Fruit fly (Drosophila melanogaster) whole organism, embryonic: Measurements from ENCODE around the gene CG15160.

Source experiments
- Bteb2 ChIP-seq: fragments of 200-800 bp; sonication (Bioruptor generic); optimal IDR thresholded peaks from 2 replicates; lab custom pipeline; 2016; ENCODE audit warnings: missing biosample characterization, missing genetic modification characterization
- CG10543 ChIP-seq: fragments of 200-800 bp; sonication (Bioruptor generic); optimal IDR thresholded peaks from 3 replicates; lab custom pipeline; 2017; ENCODE audit warnings: missing biosample characterization, mild to moderate bottlenecking, missing genetic modification characterization, moderate library complexity
- CG11247 ChIP-seq: fragments of 200-800 bp; sonication (Bioruptor generic); IDR thresholded peaks from 2 replicates; pipeline ENCODE4 v1.3.6; 2022; ENCODE audit warnings: missing biosample characterization, missing genetic modification characterization
- CG11504 ChIP-seq: fragments of 200-800 bp; sonication (Bioruptor generic); optimal IDR thresholded peaks from 3 replicates; lab custom pipeline; 2019; ENCODE audit warnings: missing biosample characterization, mild to moderate bottlenecking, missing genetic modification characterization, moderate library complexity
- CG12104 ChIP-seq: fragments of 200-800 bp; sonication (Bioruptor generic); optimal IDR thresholded peaks from 3 replicates; lab custom pipeline; 2016; ENCODE audit warnings: missing biosample characterization, missing genetic modification characterization
- CG12391 ChIP-seq: fragments of 200-800 bp; sonication (Bioruptor generic); optimal IDR thresholded peaks from 3 replicates; lab custom pipeline; 2018; ENCODE audit warnings: missing biosample characterization, mild to moderate bottlenecking, missing genetic modification characterization, moderate library complexity
- CG14710 ChIP-seq: fragments of 200-800 bp; sonication (Bioruptor generic); optimal IDR thresholded peaks from 3 replicates; lab custom pipeline; 2019; ENCODE audit warnings: missing biosample characterization, mild to moderate bottlenecking, missing genetic modification characterization, moderate library complexity
- CG15269 ChIP-seq: fragments of 200-800 bp; sonication (Bioruptor generic); optimal IDR thresholded peaks from 2 replicates; lab custom pipeline; 2018; ENCODE audit warnings: missing biosample characterization, mild to moderate bottlenecking, missing genetic modification characterization, moderate library complexity
- CG15514 ChIP-seq: fragments of 200-800 bp; sonication (Bioruptor generic); optimal IDR thresholded peaks from 3 replicates; lab custom pipeline; 2017; ENCODE audit warnings: missing biosample characterization, missing genetic modification characterization, mild to moderate bottlenecking, moderate library complexity, missing genetic modification reagents
- CG6683 ChIP-seq: fragments of 200-800 bp; sonication (Bioruptor generic); optimal IDR thresholded peaks from 2 replicates; lab custom pipeline; 2017; ENCODE audit warnings: missing biosample characterization, mild to moderate bottlenecking, missing genetic modification characterization, missing genetic modification reagents
- CG6689 ChIP-seq: fragments of 200-800 bp; sonication (Bioruptor generic); IDR thresholded peaks from 2 replicates; pipeline ENCODE4 v1.3.6; 2022; ENCODE audit warnings: missing biosample characterization, missing genetic modification characterization
- CG6791 ChIP-seq: fragments of 200-800 bp; sonication (Bioruptor generic); IDR thresholded peaks from 3 replicates; pipeline ENCODE4 v1.3.6; 2022; ENCODE audit warnings: missing biosample characterization, missing genetic modification characterization; ENCODE audit not compliant: partially characterized antibody
- CG7839 ChIP-seq: fragments of 200-800 bp; sonication (Bioruptor generic); optimal IDR thresholded peaks from 3 replicates; lab custom pipeline; 2018; ENCODE audit warnings: missing biosample characterization, mild to moderate bottlenecking, missing genetic modification characterization, moderate library complexity
- CG7928 ChIP-seq: fragments of 200-800 bp; sonication (Bioruptor generic); optimal IDR thresholded peaks from 2 replicates; lab custom pipeline; 2017; ENCODE audit warnings: missing biosample characterization, mild to moderate bottlenecking, missing genetic modification characterization
- CG8388 ChIP-seq: fragments of 200-800 bp; sonication (Bioruptor generic); optimal IDR thresholded peaks from 2 replicates; lab custom pipeline; 2019; ENCODE audit warnings: missing biosample characterization, mild to moderate bottlenecking, missing genetic modification characterization, moderate library complexity
- CG9817 ChIP-seq: fragments of 200-800 bp; sonication (Bioruptor generic); optimal IDR thresholded peaks from 2 replicates; lab custom pipeline; 2018; ENCODE audit warnings: missing biosample characterization, mild to moderate bottlenecking, missing genetic modification characterization, moderate library complexity
- D ChIP-seq, 2 experiments: fragments of 200-800 bp in 1 of 2; fragments of >200 bp in 1 of 2; sonication (Bioruptor generic) in 1 of 2; optimal IDR thresholded peaks; 2 replicates in 1 of 2; 3 replicates in 1 of 2; lab custom pipeline; 2017; ENCODE audit warnings: mild to moderate bottlenecking in 1 of 2, missing biosample characterization in 1 of 2, missing genetic modification characterization in 1 of 2, missing genetic modification reagents in 1 of 2
- Doc3 ChIP-seq: fragments of 200-800 bp; sonication (Bioruptor generic); IDR thresholded peaks from 3 replicates; pipeline ENCODE4 v1.3.6; 2022; ENCODE audit warnings: missing biosample characterization, missing genetic modification characterization; ENCODE audit not compliant: partially characterized antibody
- Fer3 ChIP-seq: fragments of 200-800 bp; sonication (Bioruptor generic); optimal IDR thresholded peaks from 2 replicates; lab custom pipeline; 2018; ENCODE audit warnings: missing biosample characterization, mild to moderate bottlenecking, missing genetic modification characterization, moderate library complexity
- HmgD ChIP-seq: fragments of 200-800 bp; sonication (Bioruptor generic); optimal IDR thresholded peaks from 3 replicates; lab custom pipeline; 2016; ENCODE audit warnings: missing biosample characterization, missing genetic modification characterization
- Hr51 ChIP-seq, 2 experiments: fragments of 200-800 bp; sonication (Bioruptor generic); optimal IDR thresholded peaks; 2 replicates in 1 of 2; 3 replicates in 1 of 2; lab custom pipeline; 2016 to 2018; ENCODE audit warnings: missing biosample characterization in 2 of 2, missing genetic modification characterization in 2 of 2, mild to moderate bottlenecking in 1 of 2, moderate library complexity in 1 of 2
- Lhr ChIP-seq: fragments of 200-800 bp; sonication (Bioruptor generic); optimal IDR thresholded peaks from 3 replicates; lab custom pipeline; 2017; ENCODE audit warnings: mild to moderate bottlenecking, missing biosample characterization, missing genetic modification reagents, missing genetic modification characterization
- Nf-YA ChIP-seq: fragments of 200-800 bp; sonication (Bioruptor generic); IDR thresholded peaks from 2 replicates; pipeline ENCODE4 v1.3.6; 2022; ENCODE audit warnings: missing biosample characterization, missing genetic modification characterization
- Nf-YB ChIP-seq: fragments of 200-800 bp; sonication (Bioruptor generic); optimal IDR thresholded peaks from 3 replicates; lab custom pipeline; 2019; ENCODE audit warnings: missing biosample characterization, mild to moderate bottlenecking, missing genetic modification characterization, moderate library complexity
- Optix ChIP-seq: fragments of 200-800 bp; sonication (Bioruptor generic); IDR thresholded peaks from 3 replicates; pipeline ENCODE4 v1.3.6; 2022; ENCODE audit warnings: missing biosample characterization, missing genetic modification characterization
- PHDP ChIP-seq: fragments of 200-800 bp; sonication (Bioruptor generic); optimal IDR thresholded peaks from 3 replicates; lab custom pipeline; 2018; ENCODE audit warnings: missing biosample characterization, mild to moderate bottlenecking, missing genetic modification characterization, moderate library complexity
- Ptx1 ChIP-seq: fragments of 200-800 bp; sonication (Bioruptor generic); IDR thresholded peaks from 2 replicates; pipeline ENCODE4 v1.3.6; 2022; ENCODE audit warnings: missing biosample characterization, missing genetic modification characterization
- Sox102F ChIP-seq: fragments of 200-800 bp; sonication (Bioruptor generic); optimal IDR thresholded peaks from 2 replicates; lab custom pipeline; 2018; ENCODE audit warnings: missing biosample characterization, mild to moderate bottlenecking, missing genetic modification characterization, moderate library complexity
- Ssrp ChIP-seq: fragments of 200-800 bp; sonication (Bioruptor generic); optimal IDR thresholded peaks from 2 replicates; lab custom pipeline; 2018; ENCODE audit warnings: missing biosample characterization, mild to moderate bottlenecking, missing genetic modification characterization, moderate library complexity
- YL-1 ChIP-seq: fragments of 200-800 bp; sonication (Bioruptor generic); optimal IDR thresholded peaks from 3 replicates; lab custom pipeline; 2017; ENCODE audit warnings: missing biosample characterization, mild to moderate bottlenecking, missing genetic modification characterization
- abd-A ChIP-seq: fragments of 200-800 bp; sonication (Bioruptor generic); optimal IDR thresholded peaks from 3 replicates; lab custom pipeline; 2019; ENCODE audit warnings: missing biosample characterization, mild to moderate bottlenecking, missing genetic modification characterization, moderate library complexity
- bbx ChIP-seq: fragments of 200-800 bp; sonication (Bioruptor generic); IDR thresholded peaks from 2 replicates; pipeline ENCODE4 v1.3.6; 2022; ENCODE audit warnings: missing biosample characterization, missing genetic modification characterization; ENCODE audit not compliant: partially characterized antibody
- br ChIP-seq: fragments of >200 bp; optimal IDR thresholded peaks from 2 replicates; lab custom pipeline; 2017
- bsh ChIP-seq, 2 experiments: fragments of 200-800 bp; sonication (Bioruptor generic); optimal IDR thresholded peaks; 2 replicates each; lab custom pipeline; 2017 to 2018; ENCODE audit warnings: mild to moderate bottlenecking in 2 of 2, missing biosample characterization in 2 of 2, missing genetic modification characterization in 2 of 2, moderate library complexity in 1 of 2
- croc ChIP-seq: fragments of 200-800 bp; sonication (Bioruptor generic); conservative IDR thresholded peaks from 3 replicates; pipeline ENCODE4 v1.3.6; 2022; ENCODE audit warnings: missing biosample characterization, missing genetic modification characterization
- danr ChIP-seq: fragments of 200-800 bp; sonication (Bioruptor generic); IDR thresholded peaks from 2 replicates; pipeline ENCODE4 v1.3.6; 2022; ENCODE audit warnings: missing biosample characterization, missing genetic modification characterization
- dimm ChIP-seq: fragments of 200-800 bp; sonication (Bioruptor generic); IDR thresholded peaks from 2 replicates; pipeline ENCODE4 v1.3.6; 2022; ENCODE audit warnings: missing biosample characterization, missing genetic modification characterization
- disco-r ChIP-seq: fragments of 200-800 bp; sonication (Bioruptor generic); optimal IDR thresholded peaks from 2 replicates; lab custom pipeline; 2016; ENCODE audit warnings: missing biosample characterization, missing genetic modification characterization
- gem ChIP-seq: fragments of 200-800 bp; sonication (Bioruptor generic); optimal IDR thresholded peaks from 2 replicates; lab custom pipeline; 2019; ENCODE audit warnings: missing biosample characterization, mild to moderate bottlenecking, missing genetic modification characterization, moderate library complexity
- gro ChIP-seq: fragments of 200-800 bp; sonication (Bioruptor generic); optimal IDR thresholded peaks from 2 replicates; lab custom pipeline; 2016; ENCODE audit warnings: missing biosample characterization, missing genetic modification characterization
- hb ChIP-seq: fragments of 200-800 bp; sonication (Bioruptor generic); IDR thresholded peaks from 3 replicates; pipeline ENCODE4 v1.3.6; 2022; ENCODE audit warnings: missing biosample characterization, missing genetic modification characterization; ENCODE audit not compliant: partially characterized antibody
- nerfin-2 ChIP-seq: fragments of 200-800 bp; sonication (Bioruptor generic); IDR thresholded peaks from 2 replicates; pipeline ENCODE4 v1.3.6; 2022; ENCODE audit warnings: missing biosample characterization, missing genetic modification characterization; ENCODE audit not compliant: partially characterized antibody
- row ChIP-seq: fragments of 200-800 bp; sonication (Bioruptor generic); IDR thresholded peaks from 3 replicates; pipeline ENCODE4 v1.3.6; 2022; ENCODE audit warnings: missing biosample characterization, missing genetic modification characterization
- sima ChIP-seq: fragments of 200-800 bp; sonication (Bioruptor generic); optimal IDR thresholded peaks from 2 replicates; lab custom pipeline; 2016; ENCODE audit warnings: missing biosample characterization, missing genetic modification characterization
- so ChIP-seq: fragments of 200-800 bp; sonication (Bioruptor generic); IDR thresholded peaks from 3 replicates; pipeline ENCODE4 v1.3.6; 2022; ENCODE audit warnings: missing biosample characterization, missing genetic modification characterization
- stc ChIP-seq: fragments of 200-800 bp; sonication (Bioruptor generic); IDR thresholded peaks from 2 replicates; pipeline ENCODE4 v1.3.6; 2022; ENCODE audit warnings: missing biosample characterization, missing genetic modification characterization
- tup ChIP-seq: fragments of 200-800 bp; sonication (Bioruptor generic); optimal IDR thresholded peaks from 2 replicates; lab custom pipeline; 2016; ENCODE audit warnings: missing biosample characterization, mild to moderate bottlenecking, missing genetic modification characterization, moderate library complexity
- unpg ChIP-seq: fragments of 200-800 bp; sonication (Bioruptor generic); optimal IDR thresholded peaks from 3 replicates; lab custom pipeline; 2018; ENCODE audit warnings: missing biosample characterization, mild to moderate bottlenecking, missing genetic modification characterization, moderate library complexity
- vfl ChIP-seq: fragments of 200-800 bp; sonication (Bioruptor generic); optimal IDR thresholded peaks from 2 replicates; lab custom pipeline; 2016; ENCODE audit warnings: missing biosample characterization, missing genetic modification characterization
- wdn ChIP-seq: fragments of 200-800 bp; sonication (Bioruptor generic); IDR thresholded peaks from 2 replicates; pipeline ENCODE4 v1.3.6; 2022; ENCODE audit warnings: missing biosample characterization, missing genetic modification characterization
- zfh1 ChIP-seq: fragments of 200-800 bp; sonication (Bioruptor generic); IDR thresholded peaks from 3 replicates; pipeline ENCODE4 v1.3.6; 2022; ENCODE audit warnings: missing biosample characterization, missing genetic modification characterization

CG15160 gene

dm6 chr2L:18559084-18559483 is 31.6 kb upstream of the CG15160 start (continued):
- TF ChIP-seq disco-r (GFP tag; lab: Kevin White, UChicago) (no peak), CG15269 (tag; lab: Kevin White, UChicago) (no peak), sima (GFP tag; lab: Kevin White, UChicago) (no peak), nerfin-2 (no peak), CG6791 (no peak), CG8388 (GFP tag; lab: Kevin White, UChicago) (no peak), Bteb2 (GFP tag; lab: Kevin White, UChicago) (no peak), Nf-YA (GFP tag; lab: Robert Waterston, UW) (no peak), CG11504 (tag; lab: Kevin White, UChicago) (no peak), zfh1 (no peak), Doc3 (no peak), dimm (GFP tag; lab: Robert Waterston, UW) (no peak), Nf-YB (GFP tag; lab: Kevin White, UChicago) (no peak), CG12104 (GFP tag; lab: Kevin White, UChicago) (no peak), CG14710 (tag; lab: Kevin White, UChicago) (no peak), unpg (GFP tag; lab: Kevin White, UChicago) (no peak), croc (GFP tag; lab: Robert Waterston, UW) (no peak), Optix (GFP tag; lab: Robert Waterston, UW) (no peak), CG15514 (GFP tag; lab: Kevin White, UChicago) (no peak), Hr51 (GFP tag; optimal IDR thresholded peaks at IDR 0.05; lab: Kevin White, UChicago) (no peak), HmgD (GFP tag; lab: Kevin White, UChicago) (no peak), stc (GFP tag; lab: Robert Waterston, UW) (no peak), vfl (GFP tag; lab: Kevin White, UChicago) (no peak), CG11247 (no peak), so (GFP tag; lab: Robert Waterston, UW) (no peak), danr (GFP tag; lab: Robert Waterston, UW) (no peak), tup (GFP tag; lab: Kevin White, UChicago) (no peak), hb (GFP tag; lab: Robert Waterston, UW) (no peak), abd-A (tag; lab: Kevin White, UChicago) (no peak), YL-1 (GFP tag; lab: Kevin White, UChicago) (no peak), wdn (no peak), PHDP (tag; lab: Kevin White, UChicago) (no peak), CG9817 (no peak), CG6683 (GFP tag; lab: Kevin White, UChicago) (no peak), CG12391 (tag; lab: Kevin White, UChicago) (no peak), CG7928 (no peak), CG6689 (GFP tag; lab: Robert Waterston, UW) (no peak), Lhr (no peak), CG10543 (GFP tag; lab: Kevin White, UChicago) (no peak)

dm6 chr2L:18561018-18561417 is 29.7 kb upstream of the CG15160 start:
- TF ChIP-seq gro (GFP tag; lab: Kevin White, UChicago) (peak; percentile 19), CG7839 (tag; lab: Kevin White, UChicago) (no peak), Ssrp (tag; lab: Kevin White, UChicago) (no peak), br (lab: Kevin White, UChicago) (no peak), bbx (GFP tag; lab: Robert Waterston, UW) (no peak), row (no peak), unpg (GFP tag; lab: Kevin White, UChicago) (no peak), bsh (GFP tag; optimal IDR thresholded peaks at IDR 0.05; lab: Kevin White, UChicago) (no peak), gem (peak; percentile 26), Sox102F (GFP tag; lab: Kevin White, UChicago) (no peak), Ptx1 (GFP tag; lab: Robert Waterston, UW) (0 out of 2 replicates have a peak, but pooled peaks have one; percentile 6), D (optimal IDR thresholded peaks at IDR 0.05; lab: Kevin White, UChicago) (no peak), D (GFP tag; optimal IDR thresholded peaks at IDR 0.05; lab: Kevin White, UChicago) (no peak), stc (GFP tag; lab: Robert Waterston, UW) (no peak), Fer3 (tag; lab: Kevin White, UChicago) (no peak)
